Worm (Caenorhabditis elegans) whole organism, young adult: ENCODE results near the gene T24B8.7.

Experiments
- D2030.7 ChIP-seq: fragments of 200-800 bp; sonication (Bioruptor generic); IDR thresholded peaks from 2 replicates; pipeline ENCODE4 v1.3.6; 2022; ENCODE audit warnings: missing genetic modification reagents, missing genetic modification characterization, missing compliant biosample characterization
- F49E8.2 ChIP-seq: sonication (generic microtip); optimal IDR thresholded peaks from 3 replicates; lab custom pipeline; 2017; ENCODE audit warnings: missing genetic modification characterization, mild to moderate bottlenecking, missing compliant biosample characterization, antibody characterized with exemption, moderate library complexity; ENCODE audit not compliant: insufficient read depth
- T07F8.4 ChIP-seq: sonication (generic microtip); optimal IDR thresholded peaks from 2 replicates; lab custom pipeline; 2016; ENCODE audit warnings: mild to moderate bottlenecking, missing genetic modification characterization, moderate library complexity, missing compliant biosample characterization
- Y53G8AR.9 ChIP-seq: fragments of 200-800 bp; sonication (Bioruptor generic); conservative IDR thresholded peaks from 2 replicates; pipeline ENCODE4 v1.3.6; 2022; ENCODE audit warnings: missing genetic modification reagents, missing genetic modification characterization, missing compliant biosample characterization
- ama-1 ChIP-seq, 3 experiments: fragments of 150-350 bp in 1 of 3; sonication (generic microtip) in 2 of 3; optimal IDR thresholded peaks; 2 replicates each; lab custom pipeline; 2014 to 2018; ENCODE audit warnings: missing biosample characterization in 2 of 3, missing genetic modification characterization in 2 of 3, missing genetic modification reagents in 2 of 3
- dpl-1 ChIP-seq: fragments of 150-350 bp; optimal IDR thresholded peaks from 2 replicates; lab custom pipeline; 2014; ENCODE audit warnings: missing biosample characterization, missing genetic modification reagents, missing genetic modification characterization
- fkh-3 ChIP-seq: sonication (generic microtip); optimal IDR thresholded peaks from 2 replicates; lab custom pipeline; 2016; ENCODE audit warnings: mild to moderate bottlenecking, missing genetic modification characterization, missing compliant biosample characterization
- lin-35 ChIP-seq, 3 experiments: fragments of 150-350 bp in 2 of 3; sonication (generic microtip) in 1 of 3; optimal IDR thresholded peaks; 2 replicates each; lab custom pipeline; 2014 to 2018; ENCODE audit warnings: missing biosample characterization in 3 of 3, missing genetic modification characterization in 3 of 3, missing genetic modification reagents in 3 of 3
- lin-40 ChIP-seq: sonication (generic microtip); optimal IDR thresholded peaks from 2 replicates; lab custom pipeline; 2016; ENCODE audit warnings: missing genetic modification characterization, mild to moderate bottlenecking, missing compliant biosample characterization, missing genotype, missing genetic modification reagents
- lir-1 ChIP-seq: fragments of 200-800 bp; sonication (Bioruptor generic); conservative IDR thresholded peaks from 2 replicates; pipeline ENCODE4 v1.3.6; 2022; ENCODE audit warnings: missing genetic modification reagents, missing genetic modification characterization, missing compliant biosample characterization
- madf-6 ChIP-seq: fragments of 200-800 bp; sonication (Bioruptor generic); IDR thresholded peaks from 2 replicates; pipeline ENCODE4 v1.3.6; 2022; ENCODE audit warnings: missing genetic modification reagents, missing genetic modification characterization, missing compliant biosample characterization
- nfya-2 ChIP-seq: fragments of 200-800 bp; sonication (Bioruptor generic); IDR thresholded peaks from 2 replicates; pipeline ENCODE4 v1.3.6; 2022; ENCODE audit warnings: missing genetic modification reagents, missing genetic modification characterization, missing compliant biosample characterization
- ztf-6 ChIP-seq: fragments of 200-800 bp; sonication (Bioruptor generic); IDR thresholded peaks from 2 replicates; pipeline ENCODE4 v1.3.6; 2022; ENCODE audit warnings: missing genetic modification reagents, missing genetic modification characterization, missing compliant biosample characterization

ce11 chrII:9053564-9053963 lies at the start of gene T24B8.7:
- no peak for TF ChIP-seq nfya-2 (GFP tag; lab: Robert Waterston, UW)
- no peak for TF ChIP-seq madf-6 (GFP tag; lab: Robert Waterston, UW)
- TF ChIP-seq lin-40 (tag; lab: Kevin White, UChicago) = no peak
- TF ChIP-seq ama-1 (optimal IDR thresholded peaks at IDR 0.05; lab: Kevin White, UChicago) = no peak
- no peak for TF ChIP-seq ama-1 (GFP tag; optimal IDR thresholded peaks at IDR 0.05; lab: Kevin White, UChicago)
- no peak for TF ChIP-seq D2030.7
- TF ChIP-seq dpl-1 (GFP tag; lab: Kevin White, UChicago) = no peak
- no peak for TF ChIP-seq fkh-3 (tag; lab: Kevin White, UChicago)
- no peak for TF ChIP-seq lin-35 (GFP tag; optimal IDR thresholded peaks at IDR 0.05; lab: Kevin White, UChicago)
- no peak for TF ChIP-seq F49E8.2 (tag; lab: Kevin White, UChicago)
- TF ChIP-seq Y53G8AR.9 (GFP tag; lab: Robert Waterston, UW) = no peak
- TF ChIP-seq lir-1 = no peak
- no peak for TF ChIP-seq T07F8.4 (tag; lab: Kevin White, UChicago)
- no peak for TF ChIP-seq ztf-6 (GFP tag; lab: Robert Waterston, UW)
